Fruit fly (Drosophila melanogaster): ENCODE results near the gene CG42588.

The CG42588 gene

dm6 chr3L:12799431-12800147, 14.5 kb upstream of the CG42588 start:
- TF ChIP-seq CG3847 (GFP tag; IDR thresholded peaks at IDR 0.05) (no peak), Hr78 (GFP tag; optimal IDR thresholded peaks at IDR 0.05) (peak in 1 of 2 experiments; percentile 71), gem (tag; optimal IDR thresholded peaks at IDR 0.05) (peak; percentile 22), ash1 (GFP tag; optimal IDR thresholded peaks at IDR 0.05) (no peak), Opbp (GFP tag; IDR thresholded peaks at IDR 0.05; ENCODE audit: partially characterized antibody) (no peak), exex (tag; optimal IDR thresholded peaks at IDR 0.05) (peak; percentile 30), CG15601 (tag; optimal IDR thresholded peaks at IDR 0.05) (peak; percentile 31), zf30C (GFP tag; optimal IDR thresholded peaks at IDR 0.05) (no peak), D19B (GFP tag; optimal IDR thresholded peaks at IDR 0.05) (peak; percentile 23), Hr51 (GFP tag; optimal IDR thresholded peaks at IDR 0.05) (peak in 1 of 2 experiments; percentile 12), Chrac-16 (GFP tag; optimal IDR thresholded peaks at IDR 0.05) (no peak), Pdp1 (GFP tag; optimal IDR thresholded peaks at IDR 0.05) (peak in 1 of 2 experiments; percentile 44), grau (tag; optimal IDR thresholded peaks at IDR 0.05) (peak; percentile 15), CG9215 (GFP tag; IDR thresholded peaks at IDR 0.05) (no peak), PHDP (tag; optimal IDR thresholded peaks at IDR 0.05) (peak; percentile 20), CG17829 (tag; optimal IDR thresholded peaks at IDR 0.05) (peak; percentile 93), sens (GFP tag) (peak; percentile 74)

- TF ChIP-seq sug (tag; optimal IDR thresholded peaks at IDR 0.05) (peak; percentile 56), ato (GFP tag; IDR thresholded peaks at IDR 0.05; ENCODE audit: partially characterized antibody) (no peak)
Measured at dm6 chr3L:12800167-12800566, 13.9 kb upstream of the CG42588 start.

dm6 chr3L:12802443-12802865, 11.6 kb upstream of the CG42588 start:
- TF ChIP-seq CG10654 (GFP tag; optimal IDR thresholded peaks at IDR 0.05) (no peak), HHEX (GFP tag; optimal IDR thresholded peaks at IDR 0.05) (no peak), CG15269 (tag; optimal IDR thresholded peaks at IDR 0.05) (peak; percentile 9), PHDP (tag; optimal IDR thresholded peaks at IDR 0.05) (peak; percentile 54), ci (GFP tag; IDR thresholded peaks at IDR 0.05) (0 out of 3 replicates have a peak, but pooled peaks have one; percentile 10), ERR (GFP tag; optimal IDR thresholded peaks at IDR 0.05) (peak; percentile 12), Med (GFP tag) (peak; percentile 75), gcm2 (GFP tag; optimal IDR thresholded peaks at IDR 0.05) (peak; percentile 16), Sox100B (GFP tag; optimal IDR thresholded peaks at IDR 0.05) (no peak), HLH3B (GFP tag; IDR thresholded peaks at IDR 0.05) (peak; percentile 43; the same call in 1 of the 2 replicates), CG1233 (GFP tag; optimal IDR thresholded peaks at IDR 0.05) (peak; percentile 16), nom (GFP tag; optimal IDR thresholded peaks at IDR 0.05) (peak; percentile 24), CG12744 (GFP tag; optimal IDR thresholded peaks at IDR 0.05) (peak; percentile 18), Atf6 (GFP tag; IDR thresholded peaks at IDR 0.05) (peak; percentile 47; the same call in 1 of the 2 replicates), Sox102F (GFP tag; optimal IDR thresholded peaks at IDR 0.05) (peak; percentile 9), CG6813 (GFP tag; optimal IDR thresholded peaks at IDR 0.05) (peak; percentile 16), CG10147 (GFP tag; optimal IDR thresholded peaks at IDR 0.05) (peak; percentile 23), CG12659 (GFP tag; optimal IDR thresholded peaks at IDR 0.05) (no peak), vvl (GFP tag; IDR thresholded peaks at IDR 0.05) (peak; percentile 52), Hmr (GFP tag; optimal IDR thresholded peaks at IDR 0.05) (peak; percentile 6), CG11247 (GFP tag; IDR thresholded peaks at IDR 0.05) (no peak), CG2120 (GFP tag; optimal IDR thresholded peaks at IDR 0.05) (no peak), CG32767 (GFP tag; IDR thresholded peaks at IDR 0.05) (peak; percentile 34; the same call in 1 of the 2 replicates), CG1529 (GFP tag; optimal IDR thresholded peaks at IDR 0.05) (peak; percentile 6), CG12071 (GFP tag; optimal IDR thresholded peaks at IDR 0.05) (peak; percentile 2), dan (GFP tag; IDR thresholded peaks at IDR 0.05) (no peak), caup (GFP tag; optimal IDR thresholded peaks at IDR 0.05; ENCODE audit: severe bottlenecking) (peak; percentile 67)
